Worm (Caenorhabditis elegans): ENCODE measurements around the gene set-4.

Gene set-4

ce11 chrII:6324086-6324485, 7.1 kb downstream of the set-4 start, which contains the start of gene sma-6 (continued):
- TF ChIP-seq fkh-8 (tag; optimal IDR thresholded peaks at IDR 0.05) = no peak

ce11 chrII:6322979-6323378, 8.2 kb downstream of the set-4 start, which contains the start of gene C32D5.4:
C32D5.4 (minus strand) TSS chrII:6323079.
- TF ChIP-seq unc-130 (tag; optimal IDR thresholded peaks at IDR 0.05) (no peak), sox-4 (tag; optimal IDR thresholded peaks at IDR 0.05) (no peak), zip-4 (GFP tag; optimal IDR thresholded peaks at IDR 0.05) (no peak), ceh-90 (tag; optimal IDR thresholded peaks at IDR 0.05) (no peak), snpc-4 (tag; optimal IDR thresholded peaks at IDR 0.05) (no peak), nhr-237 (tag; optimal IDR thresholded peaks at IDR 0.05) (no peak), hlh-4 (tag; optimal IDR thresholded peaks at IDR 0.05) (no peak), nhr-77 (tag; optimal IDR thresholded peaks at IDR 0.05) (no peak), sup-37 (GFP tag; optimal IDR thresholded peaks at IDR 0.05) (no peak), hpl-2 (GFP tag; optimal IDR thresholded peaks at IDR 0.05) (no peak), nhr-90 (tag; optimal IDR thresholded peaks at IDR 0.05; ENCODE audit: poor library complexity) (no peak), fkh-10 (GFP tag; optimal IDR thresholded peaks at IDR 0.05) (no peak)

- TF ChIP-seq lin-14 (GFP tag; optimal IDR thresholded peaks at IDR 0.05) (no peak), fkh-4 (tag; optimal IDR thresholded peaks at IDR 0.05; ENCODE audit: borderline replicate concordance) (no peak), egl-13 (tag; optimal IDR thresholded peaks at IDR 0.05) (no peak), lin-35 (GFP tag; optimal IDR thresholded peaks at IDR 0.05) (no peak), lin-15B (tag; optimal IDR thresholded peaks at IDR 0.05) (no peak), lir-3 (tag; optimal IDR thresholded peaks at IDR 0.05; ENCODE audit: poor library complexity) (no peak), hlh-4 (tag; optimal IDR thresholded peaks at IDR 0.05) (no peak), ces-1 (GFP tag; optimal IDR thresholded peaks at IDR 0.05) (no peak), snu-23 (GFP tag; optimal IDR thresholded peaks at IDR 0.05) (no peak), dpl-1 (GFP tag; optimal IDR thresholded peaks at IDR 0.05) (no peak), efl-3 (GFP tag; optimal IDR thresholded peaks at IDR 0.05) (no peak), nhr-77 (tag; optimal IDR thresholded peaks at IDR 0.05) (no peak), lsy-2 (tag; optimal IDR thresholded peaks at IDR 0.05) (no peak), elt-2 (tag; optimal IDR thresholded peaks at IDR 0.05) (no peak)
These were observed 9.1 kb downstream of the set-4 start for ce11 chrII:6322081-6322480.

- TF ChIP-seq nhr-77 (tag; optimal IDR thresholded peaks at IDR 0.05) (no peak), tlp-1 (tag; optimal IDR thresholded peaks at IDR 0.05) (no peak), nhr-71 (tag; optimal IDR thresholded peaks at IDR 0.05) (peak; percentile 60), nhr-20 (tag; optimal IDR thresholded peaks at IDR 0.05) (peak; percentile 38), C16A3.4 (tag; optimal IDR thresholded peaks at IDR 0.05) (peak; percentile 16), tbx-2 (tag; optimal IDR thresholded peaks at IDR 0.05) (peak; percentile 58), pax-3 (tag; optimal IDR thresholded peaks at IDR 0.05) (no peak), aly-2 (tag; optimal IDR thresholded peaks at IDR 0.05) (no peak), lir-3 (tag; optimal IDR thresholded peaks at IDR 0.05; ENCODE audit: poor library complexity) (no peak), egl-13 (tag; optimal IDR thresholded peaks at IDR 0.05) (no peak), fos-1 (tag; optimal IDR thresholded peaks at IDR 0.05) (no peak), elt-2 (tag; optimal IDR thresholded peaks at IDR 0.05) (no peak), lin-39 (tag; optimal IDR thresholded peaks at IDR 0.05) (peak; percentile 38), ama-1 (optimal IDR thresholded peaks at IDR 0.05) (no peak), nhr-85 (tag) (peak; percentile 51), nhr-47 (tag; optimal IDR thresholded peaks at IDR 0.05) (peak; percentile 67), swsn-7 (tag; optimal IDR thresholded peaks at IDR 0.05) (peak; percentile 21), dsc-1 (tag; optimal IDR thresholded peaks at IDR 0.05) (no peak), unc-86 (tag; optimal IDR thresholded peaks at IDR 0.05) (peak; percentile 28), ceh-82 (tag; optimal IDR thresholded peaks at IDR 0.05) (peak in 1 of 3 experiments; percentile 40), unc-30 (tag; optimal IDR thresholded peaks at IDR 0.05) (no peak), lin-35 (GFP tag; optimal IDR thresholded peaks at IDR 0.05) (peak; percentile 93 to 97), nhr-28 (tag; optimal IDR thresholded peaks at IDR 0.05) (no peak), isw-1 (GFP tag; IDR thresholded peaks at IDR 0.05) (peak; percentile 51), vab-15 (tag; optimal IDR thresholded peaks at IDR 0.05) (no peak), elt-3 (tag; optimal IDR thresholded peaks at IDR 0.05) (peak in 1 of 6 experiments; percentile 27), nhr-11 (tag; optimal IDR thresholded peaks at IDR 0.05) (peak; percentile 18)
These were observed 10.3 kb downstream of the set-4 start, which contains the start of gene efr-3 for ce11 chrII:6320655-6321388. efr-3 (minus strand) TSS chrII:6321159.
